Fruit fly (Drosophila melanogaster): ENCODE measurements around the gene CG15385.

CG15385 gene

dm6 chr2L:2180120-2180539, 32.2 kb downstream of the CG15385 start:
- TF ChIP-seq ttk (optimal IDR thresholded peaks at IDR 0.05) (no peak), h (optimal IDR thresholded peaks at IDR 0.05) (no peak), psq (optimal IDR thresholded peaks at IDR 0.05) (no peak), insv (optimal IDR thresholded peaks at IDR 0.05) (no peak), Sin3A (optimal IDR thresholded peaks at IDR 0.05) (no peak), Myc (optimal IDR thresholded peaks at IDR 0.05) (no peak)

dm6 chr2L:2179366-2179765, 33.0 kb downstream of the CG15385 start:
- no peak for TF ChIP-seq psq (optimal IDR thresholded peaks at IDR 0.05)
- no peak for TF ChIP-seq insv (optimal IDR thresholded peaks at IDR 0.05)
- TF ChIP-seq ttk (optimal IDR thresholded peaks at IDR 0.05): no peak
- TF ChIP-seq h (optimal IDR thresholded peaks at IDR 0.05): no peak
- TF ChIP-seq Sin3A (optimal IDR thresholded peaks at IDR 0.05): no peak
- no peak for TF ChIP-seq Myc (optimal IDR thresholded peaks at IDR 0.05)

dm6 chr2L:2178810-2179143, 33.6 kb downstream of the CG15385 start:
- TF ChIP-seq insv (optimal IDR thresholded peaks at IDR 0.05): no peak
- TF ChIP-seq Sin3A (optimal IDR thresholded peaks at IDR 0.05): no peak
- TF ChIP-seq h (optimal IDR thresholded peaks at IDR 0.05): no peak
- no peak for TF ChIP-seq ttk (optimal IDR thresholded peaks at IDR 0.05)
- no peak for TF ChIP-seq Myc (optimal IDR thresholded peaks at IDR 0.05)
- TF ChIP-seq psq (optimal IDR thresholded peaks at IDR 0.05): no peak

DNA sequence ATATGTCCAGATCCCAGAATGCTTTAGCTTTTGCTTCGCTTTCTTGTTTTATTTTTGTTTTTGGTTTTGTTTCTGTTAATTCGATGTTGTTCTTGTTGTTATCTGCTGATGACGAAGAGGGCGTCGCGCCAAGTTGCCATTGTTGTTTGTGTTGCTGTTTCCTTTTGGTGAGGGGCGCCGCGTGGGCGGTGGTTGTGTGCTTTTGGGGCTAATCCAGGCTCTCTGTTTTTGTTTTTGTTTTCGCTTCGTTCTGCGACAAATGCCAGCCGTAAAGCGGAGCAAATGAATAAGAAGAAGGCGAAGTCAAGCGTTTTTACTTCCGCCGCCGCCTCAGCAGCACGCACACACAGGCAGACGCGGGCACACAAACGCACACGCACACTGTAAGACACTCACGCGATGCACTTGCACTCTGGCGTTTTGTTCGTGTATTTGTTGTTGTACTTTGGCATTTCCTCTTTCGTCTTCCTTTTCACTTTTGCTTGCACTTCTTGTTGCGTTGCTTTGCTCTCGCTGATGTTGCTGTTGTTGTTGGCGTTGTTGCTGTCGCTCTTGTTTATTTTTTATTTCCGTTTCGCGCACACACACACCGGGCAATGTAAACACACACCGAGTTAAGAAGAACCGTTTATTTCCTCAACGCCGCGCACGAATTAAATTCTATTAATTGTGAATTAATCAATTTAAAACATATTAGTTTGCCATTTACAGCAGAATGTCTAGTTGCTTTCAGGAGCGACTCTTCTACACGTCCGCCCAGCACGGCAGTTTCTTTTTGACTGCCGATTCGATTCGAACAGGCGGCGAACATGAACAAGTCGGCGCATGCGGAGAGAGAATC, 34.2 kb downstream of the CG15385 start, which contains the start of gene aop:
Gene aop, minus strand, starts transcription at position 786 of the 841 bp plus-strand sequence.
- TF ChIP-seq h (optimal IDR thresholded peaks at IDR 0.05) (no peak), psq (optimal IDR thresholded peaks at IDR 0.05) (no peak), ttk (optimal IDR thresholded peaks at IDR 0.05) (no peak), Myc (optimal IDR thresholded peaks at IDR 0.05) (no peak), insv (optimal IDR thresholded peaks at IDR 0.05) (no peak), Sin3A (optimal IDR thresholded peaks at IDR 0.05) (no peak)

- TF ChIP-seq Myc (optimal IDR thresholded peaks at IDR 0.05) (no peak), h (optimal IDR thresholded peaks at IDR 0.05) (no peak), Sin3A (optimal IDR thresholded peaks at IDR 0.05) (no peak), psq (optimal IDR thresholded peaks at IDR 0.05) (no peak), ttk (optimal IDR thresholded peaks at IDR 0.05) (no peak)
Measured at dm6 chr2L:2177312-2177968, 34.9 kb downstream of the CG15385 start.

- TF ChIP-seq h (optimal IDR thresholded peaks at IDR 0.05) (no peak), Myc (optimal IDR thresholded peaks at IDR 0.05) (no peak), Sin3A (optimal IDR thresholded peaks at IDR 0.05) (no peak), ttk (optimal IDR thresholded peaks at IDR 0.05) (no peak), insv (optimal IDR thresholded peaks at IDR 0.05) (no peak), psq (optimal IDR thresholded peaks at IDR 0.05) (no peak)
Measured at dm6 chr2L:2175930-2176643, 36.3 kb downstream of the CG15385 start.

DNA sequence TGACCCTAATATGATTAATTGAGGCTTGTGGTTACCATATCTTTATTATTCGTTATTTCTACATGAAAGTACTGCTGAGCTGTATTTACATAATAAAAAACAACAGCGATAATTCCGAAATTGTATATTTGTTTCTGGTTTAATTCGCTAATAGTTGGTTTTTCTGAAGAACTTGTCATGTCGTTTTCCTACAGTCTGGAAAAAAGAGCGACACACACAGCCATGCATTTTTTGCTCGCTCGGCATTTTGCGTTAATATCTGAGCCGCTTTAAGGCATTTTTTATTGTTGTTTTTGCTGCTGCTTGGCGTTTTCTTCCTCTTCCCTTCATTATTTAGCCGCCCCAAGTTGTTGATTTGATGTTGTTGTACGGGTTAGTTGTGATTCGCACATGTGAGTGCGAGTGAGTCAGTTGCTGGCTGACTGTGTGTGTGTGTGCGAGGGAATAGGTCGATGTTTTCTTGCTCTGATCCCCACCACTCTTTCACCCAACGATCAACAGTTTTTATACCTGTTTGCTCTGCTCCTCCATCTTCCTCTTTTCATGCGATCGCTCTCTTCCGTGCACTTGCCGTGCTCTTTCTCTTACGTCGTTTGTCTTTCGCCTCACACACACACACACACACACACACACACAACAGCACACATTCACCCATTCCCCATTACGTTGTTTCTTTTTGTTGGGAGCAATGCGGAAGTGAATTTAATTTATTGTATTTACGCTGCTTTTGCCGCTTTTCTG, 37.1 kb downstream of the CG15385 start:
- no peak for TF ChIP-seq Myc (optimal IDR thresholded peaks at IDR 0.05)
- TF ChIP-seq ttk (optimal IDR thresholded peaks at IDR 0.05): no peak
- TF ChIP-seq insv (optimal IDR thresholded peaks at IDR 0.05): no peak
- TF ChIP-seq psq (optimal IDR thresholded peaks at IDR 0.05): no peak
- no peak for TF ChIP-seq h (optimal IDR thresholded peaks at IDR 0.05)
- TF ChIP-seq Sin3A (optimal IDR thresholded peaks at IDR 0.05): no peak

DNA sequence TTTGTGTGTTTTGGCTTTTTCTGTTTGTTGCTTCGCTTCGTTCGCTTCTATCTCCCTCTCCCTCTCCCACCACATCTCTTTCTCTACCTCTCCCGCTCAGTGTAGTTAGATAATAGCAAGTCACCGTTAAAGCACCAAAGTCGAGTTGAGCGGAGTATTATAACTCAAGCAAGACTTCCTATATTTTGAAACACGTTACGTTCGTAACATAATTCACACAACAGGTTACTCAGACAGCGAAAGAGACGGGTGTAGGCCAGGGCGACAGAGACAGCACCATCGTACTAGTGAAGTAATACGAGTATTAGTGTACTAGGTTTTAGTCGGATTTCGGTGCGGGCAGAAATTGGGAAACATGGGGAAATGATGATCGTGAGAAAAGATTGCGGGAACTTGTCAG, 38.8 kb downstream of the CG15385 start:
- TF ChIP-seq insv (optimal IDR thresholded peaks at IDR 0.05) (no peak), h (optimal IDR thresholded peaks at IDR 0.05) (no peak), Sin3A (optimal IDR thresholded peaks at IDR 0.05) (no peak), ttk (optimal IDR thresholded peaks at IDR 0.05) (no peak), Myc (optimal IDR thresholded peaks at IDR 0.05) (no peak), psq (optimal IDR thresholded peaks at IDR 0.05) (no peak)

- TF ChIP-seq Myc (optimal IDR thresholded peaks at IDR 0.05) (no peak), ttk (optimal IDR thresholded peaks at IDR 0.05) (no peak), insv (optimal IDR thresholded peaks at IDR 0.05) (no peak), psq (optimal IDR thresholded peaks at IDR 0.05) (no peak), h (optimal IDR thresholded peaks at IDR 0.05) (no peak), Sin3A (optimal IDR thresholded peaks at IDR 0.05) (no peak)
Measured at dm6 chr2L:2173191-2173590, 39.2 kb downstream of the CG15385 start.

- TF ChIP-seq psq (optimal IDR thresholded peaks at IDR 0.05) (no peak), Myc (optimal IDR thresholded peaks at IDR 0.05) (no peak), insv (optimal IDR thresholded peaks at IDR 0.05) (no peak), Sin3A (optimal IDR thresholded peaks at IDR 0.05) (no peak), ttk (optimal IDR thresholded peaks at IDR 0.05) (no peak), h (optimal IDR thresholded peaks at IDR 0.05) (no peak)
Measured at dm6 chr2L:2172460-2173121, 39.8 kb downstream of the CG15385 start.

Measured in Kc167 (cell line).